Worm (Caenorhabditis elegans): ENCODE measurements around the gene E01G4.3.
A peak's percentile ranks its signal among the peaks of the same experiment; 100 is the strongest.

DNA sequence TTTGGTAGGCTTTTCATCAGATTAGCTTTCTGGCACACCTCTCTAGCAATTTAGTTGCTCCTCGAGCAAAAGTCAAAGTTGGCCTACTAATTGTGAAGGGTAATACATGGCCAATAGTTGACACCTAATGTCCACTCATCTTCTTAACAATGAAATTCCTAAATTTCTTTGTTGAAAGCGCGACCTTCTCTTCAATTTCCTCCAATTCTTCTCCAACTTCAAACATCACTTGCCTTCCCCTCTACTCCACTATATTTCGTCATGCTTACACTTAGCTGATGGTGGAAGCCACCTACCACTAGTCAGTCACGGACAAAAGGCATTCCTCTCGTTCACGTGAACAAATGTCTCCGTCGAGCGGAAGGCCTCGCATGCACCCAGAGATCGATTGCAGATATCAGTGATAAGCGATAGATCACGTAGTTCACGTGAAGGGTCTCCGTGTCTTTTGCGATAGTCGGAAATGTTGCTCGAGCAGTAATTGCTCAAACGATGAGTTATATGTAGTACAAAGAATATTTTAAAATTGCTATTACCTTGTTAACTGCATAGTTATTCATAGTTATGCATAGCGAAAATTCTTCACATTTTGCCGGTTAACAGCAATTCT is at the start of gene E01G4.3:
- no peak for TF ChIP-seq fkh-10 (GFP tag; optimal IDR thresholded peaks at IDR 0.05)
- no peak for TF ChIP-seq ces-1 (GFP tag; optimal IDR thresholded peaks at IDR 0.05)
- TF ChIP-seq lin-1 (GFP tag; IDR thresholded peaks at IDR 0.05): peak; percentile 73; the same call in 1 of the 2 replicates
- TF ChIP-seq ceh-32 (tag; optimal IDR thresholded peaks at IDR 0.05; ENCODE audit: poor library complexity): no peak
- TF ChIP-seq lin-13 (GFP tag; optimal IDR thresholded peaks at IDR 0.05): no peak
- no peak for TF ChIP-seq dpl-1 (GFP tag; optimal IDR thresholded peaks at IDR 0.05)
- no peak for TF ChIP-seq F10B5.3 (tag; optimal IDR thresholded peaks at IDR 0.05)
- peak; percentile 79 for TF ChIP-seq nhr-77 (tag; optimal IDR thresholded peaks at IDR 0.05)
- TF ChIP-seq jun-1 (tag; optimal IDR thresholded peaks at IDR 0.05): no peak
- TF ChIP-seq vab-7 (GFP tag; IDR thresholded peaks at IDR 0.05): no peak
